Worm (Caenorhabditis elegans) whole organism, L2 larva: ENCODE results near the gene Y44A6C.1.

Experiments used
- ZK546.5 ChIP-seq: sonication (generic microtip); optimal IDR thresholded peaks from 2 replicates; lab custom pipeline; 2017; ENCODE audit warnings: missing biosample characterization, missing genetic modification characterization
- aly-2 ChIP-seq: fragments of 150-350 bp; optimal IDR thresholded peaks from 2 replicates; lab custom pipeline; 2014; ENCODE audit warnings: missing biosample characterization, missing genetic modification characterization
- ceh-82 ChIP-seq: fragments of 150-350 bp; optimal IDR thresholded peaks from 2 replicates; lab custom pipeline; 2014; ENCODE audit warnings: missing biosample characterization, missing genetic modification characterization
- elt-3 ChIP-seq: sonication (generic microtip); optimal IDR thresholded peaks from 2 replicates; lab custom pipeline; 2017; ENCODE audit warnings: missing biosample characterization, missing genetic modification characterization
- mdl-1 ChIP-seq, 2 experiments: fragments of 150-350 bp in 1 of 2; sonication (generic microtip) in 1 of 2; optimal IDR thresholded peaks; 2 replicates each; lab custom pipeline; 2017; ENCODE audit warnings: missing biosample characterization in 2 of 2, missing genetic modification characterization in 2 of 2
- nhr-10 ChIP-seq: sonication (generic microtip); optimal IDR thresholded peaks from 2 replicates; lab custom pipeline; 2017; ENCODE audit warnings: missing biosample characterization, missing genetic modification characterization
- nhr-11 ChIP-seq: fragments of 150-350 bp; optimal IDR thresholded peaks from 2 replicates; lab custom pipeline; 2014; ENCODE audit warnings: missing biosample characterization, missing genetic modification characterization
- nhr-12 ChIP-seq: fragments of 150-350 bp; optimal IDR thresholded peaks from 2 replicates; lab custom pipeline; 2014; ENCODE audit warnings: missing biosample characterization, missing genetic modification characterization
- nhr-77 ChIP-seq: fragments of 150-350 bp; optimal IDR thresholded peaks from 2 replicates; lab custom pipeline; 2014; ENCODE audit warnings: missing biosample characterization, missing genetic modification characterization
- unc-62 ChIP-seq: fragments of 150-350 bp; optimal IDR thresholded peaks from 2 replicates; lab custom pipeline; 2014; ENCODE audit warnings: missing biosample characterization, missing genetic modification reagents, missing genetic modification characterization
- ztf-11 ChIP-seq: sonication (generic microtip); optimal IDR thresholded peaks from 2 replicates; lab custom pipeline; 2017; ENCODE audit warnings: missing biosample characterization, missing genetic modification characterization

ce11 chrV:20681824-20682223 is 31.9 kb upstream of the Y44A6C.1 start:
- TF ChIP-seq ztf-11 (tag; lab: Kevin White, UChicago) = no peak
- no peak for TF ChIP-seq ZK546.5 (tag; lab: Kevin White, UChicago)
- no peak for TF ChIP-seq nhr-77 (tag; lab: Kevin White, UChicago)
- TF ChIP-seq nhr-10 (tag; lab: Kevin White, UChicago) = no peak
- no peak for TF ChIP-seq mdl-1 (tag; optimal IDR thresholded peaks at IDR 0.05; lab: Kevin White, UChicago)
- TF ChIP-seq nhr-11 = no peak
- TF ChIP-seq nhr-12 = no peak
- TF ChIP-seq aly-2 (tag; lab: Kevin White, UChicago) = no peak
- no peak for TF ChIP-seq ceh-82 (tag; lab: Kevin White, UChicago)
- no peak for TF ChIP-seq unc-62 (GFP tag; lab: Kevin White, UChicago)
- TF ChIP-seq elt-3 = no peak
